Worm (Caenorhabditis elegans): ENCODE data around the gene tag-65.
A peak's percentile ranks its signal among the peaks of the same experiment; 100 is the strongest.

The tag-65 gene

ce11 chrV:13634149-13634548 is 44.2 kb downstream of the tag-65 start, which contains the start of gene H37A05.2 (continued):
- TF ChIP-seq Y48G9A.11 (GFP tag; IDR thresholded peaks at IDR 0.05) (no peak), spr-3 (GFP tag; optimal IDR thresholded peaks at IDR 0.05) (no peak), zfp-3 (GFP tag; conservative IDR thresholded peaks at IDR 0.05) (no peak), ztf-7 (tag; optimal IDR thresholded peaks at IDR 0.05) (no peak)

- TF ChIP-seq Y75B8A.6 (GFP tag; IDR thresholded peaks at IDR 0.05) (no peak), ces-1 (GFP tag; optimal IDR thresholded peaks at IDR 0.05) (peak; percentile 45), unc-62 (GFP tag; optimal IDR thresholded peaks at IDR 0.05 in 1 of 2) (peak in 1 of 2 experiments; percentile 53), unc-62 (tag; optimal IDR thresholded peaks at IDR 0.05) (no peak), hlh-30 (tag; optimal IDR thresholded peaks at IDR 0.05; ENCODE audit: insufficient read depth) (peak; percentile 57)
Observed at ce11 chrV:13627103-13627623, 51.2 kb downstream of the tag-65 start, which contains the start of gene sde-2. TSS of gene sde-2 (plus strand) at chrV:13627573.

All from whole organism, L4 larva.